Worm (Caenorhabditis elegans) whole organism, midembryonic: ENCODE results near the gene C56C10.7.

Experiments used
- T22C8.4 ChIP-seq: fragments of 200-800 bp; sonication (Bioruptor generic); IDR thresholded peaks from 2 replicates; pipeline ENCODE4 v1.3.6; 2022; ENCODE audit warnings: missing genetic modification characterization, missing compliant biosample characterization
- cog-1 ChIP-seq: sonication (generic microtip); optimal IDR thresholded peaks from 2 replicates; lab custom pipeline; 2016; ENCODE audit warnings: missing genetic modification characterization, missing compliant biosample characterization
- flt-1 ChIP-seq: fragments of 200-800 bp; sonication (Bioruptor generic); IDR thresholded peaks from 2 replicates; pipeline ENCODE4 v1.3.6; 2022; ENCODE audit warnings: missing genetic modification characterization, missing compliant biosample characterization
- klf-2 ChIP-seq: fragments of 200-800 bp; sonication (Bioruptor generic); conservative IDR thresholded peaks from 2 replicates; pipeline ENCODE4 v1.3.6; 2022; ENCODE audit warnings: missing genetic modification reagents, missing genetic modification characterization, missing compliant biosample characterization
- med-1 ChIP-seq: sonication (generic microtip); optimal IDR thresholded peaks from 2 replicates; lab custom pipeline; 2017; ENCODE audit warnings: missing genetic modification characterization, mild to moderate bottlenecking, missing compliant biosample characterization, antibody characterized with exemption, missing genetic modification reagents; ENCODE audit not compliant: insufficient read depth
- tab-1 ChIP-seq: fragments of 200-800 bp; sonication (Bioruptor generic); IDR thresholded peaks from 2 replicates; pipeline ENCODE4 v1.3.6; 2022; ENCODE audit warnings: missing genetic modification characterization, missing compliant biosample characterization
- ztf-23 ChIP-seq: fragments of 200-800 bp; sonication (Bioruptor generic); IDR thresholded peaks from 2 replicates; pipeline ENCODE4 v1.3.6; 2022; ENCODE audit warnings: missing genetic modification reagents, missing genetic modification characterization, missing compliant biosample characterization
- ztf-29 ChIP-seq: fragments of 200-800 bp; sonication (Bioruptor generic); IDR thresholded peaks from 2 replicates; pipeline ENCODE4 v1.3.6; 2022; ENCODE audit warnings: missing genetic modification reagents, missing genetic modification characterization, missing compliant biosample characterization

- no peak for TF ChIP-seq flt-1 (GFP tag; lab: Robert Waterston, UW)
- no peak for TF ChIP-seq cog-1 (tag; lab: Kevin White, UChicago)
- no peak for TF ChIP-seq klf-2 (GFP tag; lab: Robert Waterston, UW)
- no peak for TF ChIP-seq tab-1
- no peak for TF ChIP-seq ztf-29 (GFP tag; lab: Robert Waterston, UW)
- no peak for TF ChIP-seq T22C8.4 (GFP tag; lab: Robert Waterston, UW)
- no peak for TF ChIP-seq ztf-23 (GFP tag; lab: Robert Waterston, UW)
- no peak for TF ChIP-seq med-1
Observed at ce11 chrII:6615232-6616029, 28.1 kb upstream of the C56C10.7 start.
